Worm (Caenorhabditis elegans) whole organism, late embryonic: ENCODE results near the gene K11H12.7.

Experiments used
- ceh-30 ChIP-seq: fragments of 150-350 bp; optimal IDR thresholded peaks from 2 replicates; lab custom pipeline; 2014; ENCODE audit warnings: missing biosample characterization, missing genetic modification characterization
- ceh-31 ChIP-seq: sonication (generic microtip); optimal IDR thresholded peaks from 2 replicates; lab custom pipeline; 2016; ENCODE audit warnings: missing genetic modification characterization, missing compliant biosample characterization
- elt-2 ChIP-seq: sonication (generic microtip); optimal IDR thresholded peaks from 2 replicates; lab custom pipeline; 2016; ENCODE audit warnings: missing genetic modification reagents, missing genetic modification characterization, missing compliant biosample characterization
- ets-4 ChIP-seq: sonication (generic microtip); optimal IDR thresholded peaks from 2 replicates; lab custom pipeline; 2016; ENCODE audit warnings: missing genetic modification characterization, missing compliant biosample characterization
- hlh-6 ChIP-seq: sonication (generic microtip); optimal IDR thresholded peaks from 2 replicates; lab custom pipeline; 2016; ENCODE audit warnings: missing genotype, missing genetic modification characterization, missing compliant biosample characterization
- ttx-3 ChIP-seq: sonication (generic microtip); optimal IDR thresholded peaks from 2 replicates; lab custom pipeline; 2016; ENCODE audit warnings: missing genetic modification reagents, missing genetic modification characterization, missing compliant biosample characterization
- unc-42 ChIP-seq: sonication (generic microtip); optimal IDR thresholded peaks from 2 replicates; lab custom pipeline; 2016; ENCODE audit warnings: missing genotype, missing genetic modification characterization, missing compliant biosample characterization
- unc-55 ChIP-seq: sonication (generic microtip); optimal IDR thresholded peaks from 2 replicates; lab custom pipeline; 2017; ENCODE audit warnings: missing biosample characterization, missing genetic modification reagents, missing genetic modification characterization

K11H12.7 gene

ce11 chrIV:707635-708034, 42.3 kb downstream of the K11H12.7 start, which contains the start of gene cutl-26:
Gene cutl-26 (minus strand): TSS chrIV:707735.
- TF ChIP-seq ets-4 (tag; lab: Kevin White, UChicago) (no peak), unc-55 (GFP tag; lab: Kevin White, UChicago) (no peak), ceh-31 (tag; lab: Kevin White, UChicago) (no peak), ceh-30 (tag; lab: Kevin White, UChicago) (no peak), hlh-6 (tag; lab: Kevin White, UChicago) (no peak)
- TF ChIP-seq, all 69 proteins: peak for 0

ce11 chrIV:715433-715832, 50.1 kb downstream of the K11H12.7 start:
- TF ChIP-seq unc-42 (tag; lab: Kevin White, UChicago), result peak; percentile 67
- TF ChIP-seq ttx-3 (tag; lab: Kevin White, UChicago), result no peak
- TF ChIP-seq, all 69 proteins: peak for 1

- no peak for TF ChIP-seq elt-2 (tag; lab: Kevin White, UChicago)
Observed at ce11 chrIV:716323-716722, 51.0 kb downstream of the K11H12.7 start, which contains the start of gene clec-164. Gene clec-164 (plus strand): TSS chrIV:716623.
